Fruit fly (Drosophila melanogaster): ENCODE measurements around the gene Bka.

Bka gene

DNA sequence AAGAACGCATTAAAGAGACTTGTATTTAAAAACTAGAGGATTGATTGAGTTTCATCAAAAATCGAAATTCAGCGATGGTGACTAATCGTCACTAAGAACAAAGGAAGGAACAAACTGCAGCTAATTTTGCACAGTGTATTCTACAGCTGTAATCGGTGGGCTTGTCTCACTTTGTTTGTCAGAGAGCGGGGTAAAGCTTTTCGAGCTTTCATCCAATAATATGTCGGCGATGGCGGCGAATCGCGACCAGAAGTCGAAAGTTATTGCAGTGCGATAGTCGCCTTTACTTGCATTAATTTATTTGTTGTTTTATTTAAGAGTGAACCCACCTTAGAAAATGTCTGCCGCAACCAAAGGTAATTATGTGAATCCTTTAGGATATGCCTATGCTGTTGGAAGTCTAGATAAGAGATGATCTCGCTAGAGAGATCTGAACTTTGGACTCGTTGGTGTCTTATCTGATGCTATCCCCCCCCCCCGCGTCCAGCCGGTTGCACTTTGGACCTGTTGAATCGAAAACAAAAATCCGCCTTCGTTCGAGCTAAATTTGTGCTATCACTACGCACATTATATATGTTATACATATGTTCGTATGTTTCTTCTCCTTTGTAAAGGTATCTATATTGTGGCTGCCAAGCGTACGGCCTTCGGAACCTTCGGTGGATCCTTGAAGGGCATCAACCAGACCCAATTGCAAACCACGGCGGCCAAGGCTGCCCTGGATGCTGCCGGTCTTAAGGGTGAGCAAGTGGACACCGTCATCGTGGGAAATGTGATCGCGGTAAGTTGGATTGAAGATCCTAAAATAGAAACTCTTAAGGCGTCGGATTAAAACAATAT lies 20.1 kb downstream of the Bka start, which contains the start of gene yip2 (continued):
- TF ChIP-seq otp (GFP tag; IDR thresholded peaks at IDR 0.05), result peak; percentile 53; the same call in 1 of the 3 replicates
- no peak for TF ChIP-seq CG8359 (GFP tag; optimal IDR thresholded peaks at IDR 0.05; ENCODE audit: borderline replicate concordance)
- peak; percentile 16 for TF ChIP-seq Hr3 (GFP tag; optimal IDR thresholded peaks at IDR 0.05)
- peak; percentile 29 for TF ChIP-seq salm (tag; optimal IDR thresholded peaks at IDR 0.05)
- TF ChIP-seq HHEX (GFP tag; optimal IDR thresholded peaks at IDR 0.05), result peak; percentile 43
- peak; percentile 34; the same call in 2 of the 3 replicates for TF ChIP-seq CG17361 (GFP tag; IDR thresholded peaks at IDR 0.05)
- peak; percentile 63 for TF ChIP-seq CG11695 (GFP tag; IDR thresholded peaks at IDR 0.05)
- peak; percentile 89 for TF ChIP-seq CG13296 (GFP tag; optimal IDR thresholded peaks at IDR 0.05)
- peak; percentile 49 for TF ChIP-seq CG14441 (GFP tag; IDR thresholded peaks at IDR 0.05)
- TF ChIP-seq CG9876 (GFP tag; optimal IDR thresholded peaks at IDR 0.05), result no peak
- TF ChIP-seq unc-4 (GFP tag; IDR thresholded peaks at IDR 0.05; ENCODE audit: partially characterized antibody), result no peak
- peak; percentile 75 for TF ChIP-seq CG12391 (tag; optimal IDR thresholded peaks at IDR 0.05)
- TF ChIP-seq CG10979 (tag; optimal IDR thresholded peaks at IDR 0.05), result peak; percentile 34
- TF ChIP-seq luna (GFP tag; optimal IDR thresholded peaks at IDR 0.05), result no peak
- TF ChIP-seq CG13123 (GFP tag; optimal IDR thresholded peaks at IDR 0.05), result no peak
- no peak for TF ChIP-seq p53 (GFP tag; optimal IDR thresholded peaks at IDR 0.05)
- TF ChIP-seq Deaf1 (tag; optimal IDR thresholded peaks at IDR 0.05), result peak; percentile 49
- no peak for TF ChIP-seq Doc3 (GFP tag; IDR thresholded peaks at IDR 0.05; ENCODE audit: partially characterized antibody)
- peak; percentile 71 for TF ChIP-seq PHDP (tag; optimal IDR thresholded peaks at IDR 0.05)
- TF ChIP-seq CG13624 (GFP tag; optimal IDR thresholded peaks at IDR 0.05), result peak; percentile 37
- no peak for TF ChIP-seq slou (GFP tag; optimal IDR thresholded peaks at IDR 0.05)
- no peak for TF ChIP-seq CG32772 (GFP tag; IDR thresholded peaks at IDR 0.05)
- peak; percentile 70 for TF ChIP-seq Meics (GFP tag; optimal IDR thresholded peaks at IDR 0.05)
- peak; percentile 42; the same call in 1 of the 2 replicates for TF ChIP-seq CG3847 (GFP tag; IDR thresholded peaks at IDR 0.05)
- peak; percentile 22 for TF ChIP-seq Asciz (GFP tag; optimal IDR thresholded peaks at IDR 0.05)
- peak; percentile 75 for TF ChIP-seq lbe (GFP tag; optimal IDR thresholded peaks at IDR 0.05)
- TF ChIP-seq seq (GFP tag; IDR thresholded peaks at IDR 0.05), result peak; percentile 46; the same call in 1 of the 2 replicates
- no peak for TF ChIP-seq CG17186 (GFP tag; optimal IDR thresholded peaks at IDR 0.05)
- no peak for TF ChIP-seq CG10654 (GFP tag; optimal IDR thresholded peaks at IDR 0.05)
- TF ChIP-seq CG16813 (GFP tag; IDR thresholded peaks at IDR 0.05; ENCODE audit: partially characterized antibody), result no peak
- TF ChIP-seq Hand (GFP tag; optimal IDR thresholded peaks at IDR 0.05), result peak; percentile 54
- TF ChIP-seq Trl (optimal IDR thresholded peaks at IDR 0.05), result peak in 1 of 2 experiments; percentile 18
- peak; percentile 59 for TF ChIP-seq Trl (GFP tag; optimal IDR thresholded peaks at IDR 0.05)
- peak; percentile 71 for TF ChIP-seq CG9932 (GFP tag; IDR thresholded peaks at IDR 0.05)
- TF ChIP-seq CG4820 (GFP tag; optimal IDR thresholded peaks at IDR 0.05), result no peak
- TF ChIP-seq CG6254 (GFP tag; optimal IDR thresholded peaks at IDR 0.05), result peak; percentile 59
- no peak for TF ChIP-seq CG1832 (GFP tag; optimal IDR thresholded peaks at IDR 0.05)
- TF ChIP-seq CG34376 (GFP tag; optimal IDR thresholded peaks at IDR 0.05), result peak; percentile 96
- TF ChIP-seq Mes4 (GFP tag; optimal IDR thresholded peaks at IDR 0.05), result peak; percentile 20
- peak; percentile 62 for TF ChIP-seq CG17359 (tag; optimal IDR thresholded peaks at IDR 0.05)
- no peak for TF ChIP-seq HLH4C (GFP tag; IDR thresholded peaks at IDR 0.05; ENCODE audit: partially characterized antibody)
- no peak for TF ChIP-seq Dip2 (GFP tag; IDR thresholded peaks at IDR 0.05)
- peak in 1 of 2 experiments; percentile 84 for TF ChIP-seq crp (GFP tag; optimal IDR thresholded peaks at IDR 0.05)
- no peak for TF ChIP-seq CG14860 (GFP tag; IDR thresholded peaks at IDR 0.05; ENCODE audit: partially characterized antibody)
- TF ChIP-seq org-1 (GFP tag; optimal IDR thresholded peaks at IDR 0.05), result peak; percentile 10
- TF ChIP-seq CG7839 (tag; optimal IDR thresholded peaks at IDR 0.05), result peak; percentile 55
- peak; percentile 53; the same call in 1 of the 2 replicates for TF ChIP-seq Xrp1 (GFP tag; IDR thresholded peaks at IDR 0.05)
- TF ChIP-seq CG15514 (GFP tag; optimal IDR thresholded peaks at IDR 0.05), result peak; percentile 63
